Worm (Caenorhabditis elegans) whole organism, young adult: ENCODE results near the gene cdh-3.
A peak's percentile ranks its signal among the peaks of the same experiment; 100 is the strongest.

Experiments
- D2030.7 ChIP-seq: fragments of 200-800 bp; sonication (Bioruptor generic); IDR thresholded peaks from 2 replicates; pipeline ENCODE4 v1.3.6; 2022; ENCODE audit warnings: missing genetic modification reagents, missing genetic modification characterization, missing compliant biosample characterization
- F23B12.7 ChIP-seq: sonication (generic microtip); optimal IDR thresholded peaks from 2 replicates; lab custom pipeline; 2017; ENCODE audit warnings: missing genetic modification characterization, mild to moderate bottlenecking, missing compliant biosample characterization, antibody characterized with exemption, moderate library complexity; ENCODE audit not compliant: insufficient read depth
- F33H1.4 ChIP-seq: fragments of 200-800 bp; sonication (Bioruptor generic); IDR thresholded peaks from 2 replicates; pipeline ENCODE4 v1.3.6; 2022; ENCODE audit warnings: missing genetic modification reagents, missing genetic modification characterization, missing compliant biosample characterization
- F37B4.10 ChIP-seq: fragments of 200-800 bp; sonication (Bioruptor generic); IDR thresholded peaks from 2 replicates; pipeline ENCODE4 v1.3.6; 2022; ENCODE audit warnings: missing genetic modification characterization, missing compliant biosample characterization
- F52B5.7 ChIP-seq: sonication (generic microtip); optimal IDR thresholded peaks from 2 replicates; lab custom pipeline; 2016; ENCODE audit warnings: mild to moderate bottlenecking, missing genetic modification characterization, missing compliant biosample characterization
- F57C9.4 ChIP-seq: sonication (generic microtip); optimal IDR thresholded peaks from 2 replicates; lab custom pipeline; 2017; ENCODE audit warnings: mild to moderate bottlenecking, missing genetic modification characterization, missing compliant biosample characterization
- T26A5.8 ChIP-seq: sonication (generic microtip); optimal IDR thresholded peaks from 2 replicates; lab custom pipeline; 2016; ENCODE audit warnings: missing genetic modification characterization, missing compliant biosample characterization
- Y53F4B.3 ChIP-seq: fragments of 200-800 bp; sonication (Bioruptor generic); IDR thresholded peaks from 2 replicates; pipeline ENCODE4 v1.3.6; 2022; ENCODE audit warnings: missing genetic modification reagents, missing genetic modification characterization, missing compliant biosample characterization
- Y79H2A.3 ChIP-seq: fragments of 200-800 bp; sonication (Bioruptor generic); conservative IDR thresholded peaks from 2 replicates; pipeline ENCODE4 v1.3.6; 2022; ENCODE audit warnings: missing genetic modification reagents, missing genetic modification characterization, missing compliant biosample characterization
- Y95B8A.8 ChIP-seq: fragments of 200-800 bp; sonication (Bioruptor generic); IDR thresholded peaks from 2 replicates; pipeline ENCODE4 v1.3.6; 2022; ENCODE audit warnings: missing genetic modification reagents, missing genetic modification characterization, missing compliant biosample characterization
- ZK185.1 ChIP-seq: sonication (generic microtip); optimal IDR thresholded peaks from 2 replicates; lab custom pipeline; 2016; ENCODE audit warnings: mild to moderate bottlenecking, missing genetic modification characterization, missing compliant biosample characterization; ENCODE audit not compliant: poor library complexity, severe bottlenecking
- atf-7 ChIP-seq: sonication (generic microtip); optimal IDR thresholded peaks from 2 replicates; lab custom pipeline; 2017; ENCODE audit warnings: mild to moderate bottlenecking, missing genetic modification characterization, missing compliant biosample characterization
- attf-5 ChIP-seq: fragments of 200-800 bp; sonication (Bioruptor generic); optimal IDR thresholded peaks from 2 replicates; lab custom pipeline; 2018; ENCODE audit warnings: mild to moderate bottlenecking, missing genetic modification characterization, missing compliant biosample characterization
- attf-6 ChIP-seq: fragments of 200-800 bp; sonication (Bioruptor generic); IDR thresholded peaks from 2 replicates; pipeline ENCODE4 v1.3.6; 2022; ENCODE audit warnings: missing genetic modification reagents, missing genetic modification characterization, missing compliant biosample characterization
- bed-2 ChIP-seq: fragments of 200-800 bp; sonication (Bioruptor generic); IDR thresholded peaks from 2 replicates; pipeline ENCODE4 v1.3.6; 2022; ENCODE audit warnings: missing genetic modification reagents, missing genetic modification characterization, missing compliant biosample characterization
- cebp-2 ChIP-seq: fragments of 200-800 bp; sonication (Bioruptor generic); IDR thresholded peaks from 2 replicates; pipeline ENCODE4 v1.3.6; 2022; ENCODE audit warnings: missing genetic modification characterization, missing compliant biosample characterization
- ceh-40 ChIP-seq: fragments of 200-800 bp; sonication (Bioruptor generic); IDR thresholded peaks from 2 replicates; pipeline ENCODE4 v1.3.6; 2022; ENCODE audit warnings: missing genetic modification characterization, missing compliant biosample characterization
- ceh-58 ChIP-seq: fragments of 200-800 bp; sonication (Bioruptor generic); IDR thresholded peaks from 2 replicates; pipeline ENCODE4 v1.3.6; 2022; ENCODE audit warnings: missing genetic modification characterization, missing compliant biosample characterization
- ceh-91 ChIP-seq: fragments of 200-800 bp; sonication (Bioruptor generic); IDR thresholded peaks from 2 replicates; pipeline ENCODE4 v1.3.6; 2022; ENCODE audit warnings: missing genetic modification reagents, missing genetic modification characterization, missing compliant biosample characterization
- dpff-1 ChIP-seq: sonication (generic microtip); optimal IDR thresholded peaks from 2 replicates; lab custom pipeline; 2017; ENCODE audit warnings: mild to moderate bottlenecking, missing genetic modification characterization, missing compliant biosample characterization
- dpl-1 ChIP-seq: fragments of 150-350 bp; optimal IDR thresholded peaks from 2 replicates; lab custom pipeline; 2014; ENCODE audit warnings: missing biosample characterization, missing genetic modification reagents, missing genetic modification characterization
- efl-1 ChIP-seq: fragments of 150-350 bp; optimal IDR thresholded peaks from 2 replicates; lab custom pipeline; 2014; ENCODE audit warnings: missing biosample characterization, missing genetic modification reagents, missing genetic modification characterization
- egl-18 ChIP-seq: fragments of 200-800 bp; sonication (Bioruptor generic); IDR thresholded peaks from 2 replicates; pipeline ENCODE4 v1.3.6; 2022; ENCODE audit warnings: missing genetic modification reagents, missing genetic modification characterization, missing compliant biosample characterization
- egl-44 ChIP-seq: fragments of 200-800 bp; sonication (Bioruptor generic); IDR thresholded peaks from 2 replicates; pipeline ENCODE4 v1.3.6; 2022; ENCODE audit warnings: missing genetic modification reagents, missing genetic modification characterization, missing compliant biosample characterization
- ets-4 ChIP-seq: fragments of 200-800 bp; sonication (Bioruptor generic); optimal IDR thresholded peaks from 2 replicates; lab custom pipeline; 2018; ENCODE audit warnings: mild to moderate bottlenecking, missing genetic modification characterization, missing compliant biosample characterization
- him-1 ChIP-seq: sonication (generic microtip); optimal IDR thresholded peaks from 2 replicates; lab custom pipeline; 2016; ENCODE audit warnings: missing genotype, missing genetic modification reagents, missing genetic modification characterization, missing compliant biosample characterization
- lin-35 ChIP-seq, 3 experiments: fragments of 150-350 bp in 2 of 3; sonication (generic microtip) in 1 of 3; optimal IDR thresholded peaks; 2 replicates each; lab custom pipeline; 2014 to 2018; ENCODE audit warnings: missing biosample characterization in 3 of 3, missing genetic modification characterization in 3 of 3, missing genetic modification reagents in 3 of 3
- lir-1 ChIP-seq: fragments of 200-800 bp; sonication (Bioruptor generic); conservative IDR thresholded peaks from 2 replicates; pipeline ENCODE4 v1.3.6; 2022; ENCODE audit warnings: missing genetic modification reagents, missing genetic modification characterization, missing compliant biosample characterization
- lsy-27 ChIP-seq: sonication (generic microtip); optimal IDR thresholded peaks from 2 replicates; lab custom pipeline; 2017; ENCODE audit warnings: missing genetic modification characterization, mild to moderate bottlenecking, missing compliant biosample characterization, antibody characterized with exemption, missing genotype, borderline replicate concordance; ENCODE audit not compliant: insufficient read depth
- madf-6 ChIP-seq: fragments of 200-800 bp; sonication (Bioruptor generic); IDR thresholded peaks from 2 replicates; pipeline ENCODE4 v1.3.6; 2022; ENCODE audit warnings: missing genetic modification reagents, missing genetic modification characterization, missing compliant biosample characterization
- mcd-1 ChIP-seq: fragments of 200-800 bp; sonication (Bioruptor generic); IDR thresholded peaks from 2 replicates; pipeline ENCODE4 v1.3.6; 2022; ENCODE audit warnings: missing genetic modification reagents, missing genetic modification characterization, missing compliant biosample characterization
- mel-28 ChIP-seq: sonication (generic microtip); optimal IDR thresholded peaks from 2 replicates; lab custom pipeline; 2016; ENCODE audit warnings: borderline replicate concordance, mild to moderate bottlenecking, missing genetic modification characterization, missing compliant biosample characterization
- mxl-1 ChIP-seq: sonication (generic microtip); optimal IDR thresholded peaks from 2 replicates; lab custom pipeline; 2016; ENCODE audit warnings: missing genetic modification characterization, missing compliant biosample characterization
- nfyb-1 ChIP-seq: fragments of 200-800 bp; sonication (Bioruptor generic); IDR thresholded peaks from 2 replicates; pipeline ENCODE4 v1.3.6; 2022; ENCODE audit warnings: missing genetic modification reagents, missing genetic modification characterization, missing compliant biosample characterization
- pbrm-1 ChIP-seq: fragments of 200-800 bp; sonication (Bioruptor generic); IDR thresholded peaks from 2 replicates; pipeline ENCODE4 v1.3.6; 2022; ENCODE audit warnings: missing genetic modification reagents, missing genetic modification characterization, missing compliant biosample characterization
- rec-8 ChIP-seq, 2 experiments: sonication (generic microtip); optimal IDR thresholded peaks; 2 replicates each; lab custom pipeline; 2016; ENCODE audit warnings: mild to moderate bottlenecking in 2 of 2, missing genetic modification characterization in 2 of 2, missing genetic modification reagents in 2 of 2, missing genotype in 2 of 2, missing biosample characterization in 1 of 2, missing compliant biosample characterization in 1 of 2, moderate library complexity in 1 of 2
- rpc-1 ChIP-seq, 2 experiments: fragments of 150-350 bp in 1 of 2; sonication (generic microtip) in 1 of 2; optimal IDR thresholded peaks; 2 replicates each; lab custom pipeline; 2014 to 2018; ENCODE audit warnings: missing biosample characterization in 1 of 2, missing genetic modification characterization in 1 of 2, missing genetic modification reagents in 1 of 2, missing genotype in 1 of 2
- snpc-1.3 ChIP-seq: sonication (generic microtip); optimal IDR thresholded peaks from 2 replicates; lab custom pipeline; 2017; ENCODE audit warnings: missing genetic modification characterization, mild to moderate bottlenecking, missing compliant biosample characterization, antibody characterized with exemption, moderate library complexity, missing genotype, missing genetic modification reagents; ENCODE audit not compliant: insufficient read depth
- somi-1 ChIP-seq: fragments of 200-800 bp; sonication (Bioruptor generic); optimal IDR thresholded peaks from 2 replicates; lab custom pipeline; 2018; ENCODE audit warnings: mild to moderate bottlenecking, missing genetic modification characterization, missing compliant biosample characterization
- tbp1 ChIP-seq: fragments of 200-800 bp; sonication (Bioruptor generic); optimal IDR thresholded peaks from 2 replicates; lab custom pipeline; 2018; ENCODE audit warnings: mild to moderate bottlenecking, missing genetic modification characterization, missing compliant biosample characterization
- tbx-9 ChIP-seq: sonication (generic microtip); optimal IDR thresholded peaks from 2 replicates; lab custom pipeline; 2016; ENCODE audit warnings: borderline replicate concordance, missing genetic modification characterization, inconsistent platforms, missing compliant biosample characterization
- unc-130 ChIP-seq: sonication (generic microtip); optimal IDR thresholded peaks from 2 replicates; lab custom pipeline; 2016; ENCODE audit warnings: missing genetic modification reagents, missing genetic modification characterization, missing compliant biosample characterization
- zim-3 ChIP-seq: sonication (generic microtip); optimal IDR thresholded peaks from 2 replicates; lab custom pipeline; 2017; ENCODE audit warnings: mild to moderate bottlenecking, missing genetic modification characterization, moderate library complexity, missing compliant biosample characterization
- ztf-22 ChIP-seq: fragments of 200-800 bp; sonication (Bioruptor generic); optimal IDR thresholded peaks from 2 replicates; lab custom pipeline; 2018; ENCODE audit warnings: mild to moderate bottlenecking, missing genetic modification characterization, moderate library complexity, missing compliant biosample characterization
- ztf-25 ChIP-seq: fragments of 200-800 bp; sonication (Bioruptor generic); IDR thresholded peaks from 2 replicates; pipeline ENCODE4 v1.3.6; 2022; ENCODE audit warnings: missing genetic modification reagents, missing genetic modification characterization, missing compliant biosample characterization
- ztf-26 ChIP-seq: sonication (generic microtip); optimal IDR thresholded peaks from 2 replicates; lab custom pipeline; 2017; ENCODE audit warnings: missing genetic modification characterization, missing compliant biosample characterization

Gene cdh-3

DNA sequence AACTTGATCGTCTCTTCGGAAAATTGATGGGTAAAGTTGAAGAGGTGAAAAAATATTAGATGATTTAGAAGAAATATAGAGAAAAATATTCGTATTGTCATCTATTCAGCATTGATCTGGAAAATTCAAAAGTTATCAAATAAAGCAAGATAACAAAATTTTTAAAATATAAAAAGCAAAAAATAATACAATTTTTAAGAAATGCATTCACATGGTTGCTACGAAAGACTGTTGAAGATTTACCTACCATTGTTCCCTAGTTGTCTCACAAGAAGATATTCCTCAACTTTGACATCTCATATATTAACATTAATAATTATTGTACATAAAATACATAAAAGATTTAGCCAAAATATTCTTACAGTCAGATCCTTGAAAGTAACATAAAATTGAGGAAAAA, at the start of gene cdh-3:
cdh-3 (minus strand) TSS at position 101 of the 400 bp plus-strand sequence.
- TF ChIP-seq egl-18 (GFP tag; lab: Robert Waterston, UW) (no peak), tbx-9 (tag; lab: Kevin White, UChicago) (no peak), bed-2 (GFP tag; lab: Robert Waterston, UW) (no peak), F23B12.7 (tag; lab: Kevin White, UChicago) (no peak), lir-1 (GFP tag; lab: Robert Waterston, UW) (no peak), T26A5.8 (no peak), mel-28 (tag; lab: Kevin White, UChicago) (no peak)
- TF ChIP-seq, all 124 proteins: peak for 0

DNA sequence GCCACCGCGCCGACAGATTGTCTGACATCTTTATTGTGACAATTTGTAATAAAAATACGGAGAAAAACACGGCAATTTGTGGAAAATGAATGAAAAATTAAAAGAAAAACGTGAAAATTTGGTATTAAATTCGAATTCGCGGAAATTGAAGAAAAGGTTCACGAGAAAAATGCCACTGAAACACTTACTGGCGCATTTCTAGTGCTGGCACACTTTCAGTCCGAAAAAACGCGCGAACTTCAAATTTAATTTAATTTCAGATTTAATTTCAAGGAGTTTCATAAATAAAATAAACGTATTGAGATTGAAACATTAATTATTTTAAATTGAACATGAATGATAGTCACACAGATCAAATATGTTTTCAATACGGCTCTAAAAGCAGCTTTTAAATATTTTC, 41.1 kb upstream of the cdh-3 start, which contains the start of gene cyk-7:
cyk-7 (minus strand) TSS at position 99 of the 400 bp plus-strand sequence.
- TF ChIP-seq lsy-27 (tag; lab: Kevin White, UChicago) (no peak), rec-8 (tag; optimal IDR thresholded peaks at IDR 0.05; lab: Kevin White, UChicago) (no peak), madf-6 (GFP tag; lab: Robert Waterston, UW) (no peak; the same call in none of the 2 replicates), mel-28 (tag; lab: Kevin White, UChicago) (no peak), ztf-25 (GFP tag; lab: Robert Waterston, UW) (no peak), dpl-1 (peak; percentile 77), Y95B8A.8 (GFP tag; lab: Robert Waterston, UW) (no peak), ceh-58 (GFP tag; lab: Robert Waterston, UW) (no peak), ztf-26 (tag; lab: Kevin White, UChicago) (no peak), ceh-91 (GFP tag; lab: Robert Waterston, UW) (peak; percentile 59; the same call in 1 of the 2 replicates), zim-3 (tag; lab: Kevin White, UChicago) (no peak), him-1 (peak; percentile 64), ceh-40 (GFP tag; lab: Robert Waterston, UW) (no peak), rpc-1 (optimal IDR thresholded peaks at IDR 0.05; lab: Kevin White, UChicago) (no peak), rpc-1 (tag; optimal IDR thresholded peaks at IDR 0.05; lab: Kevin White, UChicago) (no peak), pbrm-1 (peak; percentile 25; the same call in 1 of the 2 replicates), mxl-1 (no peak), cebp-2 (GFP tag; lab: Robert Waterston, UW) (no peak), atf-7 (tag; lab: Kevin White, UChicago) (no peak), F57C9.4 (tag; lab: Kevin White, UChicago) (no peak), F37B4.10 (no peak), Y53F4B.3 (GFP tag; lab: Robert Waterston, UW) (no peak), unc-130 (GFP tag; lab: Kevin White, UChicago) (no peak), ets-4 (no peak), efl-1 (GFP tag; lab: Kevin White, UChicago) (peak; percentile 77), nfyb-1 (GFP tag; lab: Robert Waterston, UW) (no peak; the same call in 1 of the 2 replicates), ztf-22 (GFP tag; lab: Kevin White, UChicago) (no peak), somi-1 (GFP tag; lab: Kevin White, UChicago) (no peak), attf-5 (no peak), attf-6 (GFP tag; lab: Robert Waterston, UW) (no peak), lin-35 (GFP tag; optimal IDR thresholded peaks at IDR 0.05; lab: Kevin White, UChicago) (peak; percentile 21 to 78 (median 51)), mcd-1 (GFP tag; lab: Robert Waterston, UW) (no peak), egl-44 (GFP tag; lab: Robert Waterston, UW) (no peak), ZK185.1 (tag; lab: Kevin White, UChicago) (no peak), D2030.7 (GFP tag; lab: Robert Waterston, UW) (peak; percentile 61), Y79H2A.3 (GFP tag; lab: Robert Waterston, UW) (no peak), tbp1 (no peak), F33H1.4 (GFP tag; lab: Robert Waterston, UW) (peak; percentile 69), dpff-1 (tag; lab: Kevin White, UChicago) (no peak), F52B5.7 (tag; lab: Kevin White, UChicago) (no peak), egl-18 (GFP tag; lab: Robert Waterston, UW) (no peak), snpc-1.3 (tag; lab: Kevin White, UChicago) (peak; percentile 85)
